Fruit fly (Drosophila melanogaster): ENCODE results near the gene Paip2.

Gene Paip2

DNA sequence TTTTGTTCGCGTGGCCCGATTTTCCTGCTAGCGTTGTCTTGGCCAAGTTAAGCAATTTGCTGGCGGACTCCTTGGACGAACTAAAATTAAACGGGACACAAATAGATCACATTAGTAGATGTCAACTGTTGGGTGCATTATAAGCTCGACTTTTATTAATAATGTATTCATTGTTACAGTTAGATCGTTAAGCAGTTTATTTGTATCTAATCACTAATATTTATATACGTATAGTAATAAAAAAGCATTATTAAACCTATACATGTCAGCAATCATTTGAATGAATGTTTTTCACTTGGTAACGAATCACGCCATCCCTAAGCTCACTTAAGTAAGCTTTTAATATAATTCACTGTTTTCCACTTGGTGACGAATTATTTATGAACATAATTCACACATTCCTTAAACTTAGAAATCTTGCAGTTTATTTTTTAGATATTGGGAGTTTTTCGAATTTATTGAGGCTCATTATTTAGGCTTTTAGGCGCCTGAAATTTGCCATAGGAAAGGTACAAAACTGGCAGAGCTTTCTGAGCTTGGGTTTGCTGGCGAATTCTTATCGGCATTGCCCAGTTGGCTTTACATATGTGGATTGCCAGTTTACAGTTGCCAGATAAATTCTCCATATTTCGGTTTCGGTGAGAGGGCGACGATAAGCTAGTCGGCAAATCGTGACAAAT lies 3.1 kb upstream of the Paip2 start, which contains the start of the genes CG7381 and CG7091:
Gene CG7381 (minus strand): TSS at position 101 of the 680 bp plus-strand sequence.
Gene CG7091 (plus strand): TSS at position 630 of the 680 bp plus-strand sequence.
- TF ChIP-seq Eip78C (GFP tag) (peak; percentile 22), CG10631 (GFP tag; optimal IDR thresholded peaks at IDR 0.05) (no peak)

DNA sequence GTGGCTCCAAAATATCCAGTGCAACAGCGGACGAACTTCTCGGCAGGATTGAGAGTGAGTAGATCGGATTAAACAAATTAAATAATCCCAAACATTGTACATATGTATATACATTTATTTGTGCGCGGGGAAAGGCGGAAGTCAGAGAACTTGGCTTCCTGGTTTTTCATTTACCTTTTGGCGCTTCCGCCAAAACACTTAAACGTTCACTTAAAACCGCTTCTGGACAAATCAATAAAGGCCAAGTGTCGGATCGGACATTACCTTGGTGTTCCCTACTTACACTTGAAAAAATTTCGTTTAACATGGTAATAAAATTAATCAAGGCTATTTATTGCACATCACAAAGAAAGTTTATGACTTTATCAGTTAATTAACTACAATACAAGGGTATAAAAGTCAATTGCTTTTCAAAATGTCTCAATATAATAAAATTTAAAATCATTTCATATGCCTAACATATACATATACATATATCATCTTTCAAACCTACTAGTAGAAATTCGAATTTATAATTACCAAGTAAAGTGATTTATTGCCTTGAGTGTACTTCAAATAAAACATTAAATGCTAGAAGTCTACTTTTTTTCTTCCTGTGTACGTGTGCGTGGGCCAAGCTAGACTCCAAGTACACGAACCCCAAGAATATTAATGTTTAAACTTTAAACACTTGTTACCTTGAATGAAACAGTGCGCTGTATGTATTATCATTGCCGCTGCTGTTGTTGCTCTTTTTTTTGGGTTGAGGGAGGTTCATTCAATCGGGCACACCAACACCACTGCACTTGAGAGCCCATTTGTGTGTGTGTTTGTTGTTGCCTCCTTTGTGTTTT lies 958 bp downstream of the Paip2 start:
- TF ChIP-seq ss (GFP tag; optimal IDR thresholded peaks at IDR 0.05) (peak; percentile 55 to 76), Met (GFP tag; optimal IDR thresholded peaks at IDR 0.05) (peak; percentile 77), CG7368 (GFP tag; optimal IDR thresholded peaks at IDR 0.05) (peak; percentile 60), Eip75B (GFP tag; optimal IDR thresholded peaks at IDR 0.05) (peak; percentile 81), Hr39 (GFP tag; optimal IDR thresholded peaks at IDR 0.05) (peak; percentile 67), CG11762 (GFP tag; optimal IDR thresholded peaks at IDR 0.05; ENCODE audit: insufficient read depth) (peak; percentile 76), CG4318 (GFP tag; optimal IDR thresholded peaks at IDR 0.05) (peak; percentile 72), CG11902 (GFP tag; optimal IDR thresholded peaks at IDR 0.05) (peak; percentile 71), Gug (GFP tag; IDR thresholded peaks at IDR 0.05) (peak; percentile 64; the same call in 1 of the 2 replicates), CG8319 (GFP tag; optimal IDR thresholded peaks at IDR 0.05) (peak; percentile 59), OdsH (GFP tag; optimal IDR thresholded peaks at IDR 0.05) (peak; percentile 77), Sox14 (GFP tag; optimal IDR thresholded peaks at IDR 0.05) (peak; percentile 22), CG10669 (GFP tag; optimal IDR thresholded peaks at IDR 0.05) (peak; percentile 77), svp (GFP tag) (peak; percentile 89), CG6276 (GFP tag; optimal IDR thresholded peaks at IDR 0.05) (peak; percentile 70), fkh (GFP tag; optimal IDR thresholded peaks at IDR 0.05) (no peak), CG3032 (tag; optimal IDR thresholded peaks at IDR 0.05) (peak; percentile 79), eg (GFP tag; IDR thresholded peaks at IDR 0.05) (peak; percentile 79), CG8632 (GFP tag; optimal IDR thresholded peaks at IDR 0.05) (peak; percentile 79), CG3919 (GFP tag; optimal IDR thresholded peaks at IDR 0.05) (peak; percentile 84), CG32006 (GFP tag; optimal IDR thresholded peaks at IDR 0.05) (peak; percentile 80), Sox102F (GFP tag; optimal IDR thresholded peaks at IDR 0.05) (peak; percentile 68), Ets96B (tag; optimal IDR thresholded peaks at IDR 0.05) (peak; percentile 76), fd85E (GFP tag; optimal IDR thresholded peaks at IDR 0.05) (no peak), acj6 (GFP tag; optimal IDR thresholded peaks at IDR 0.05) (peak; percentile 72), net (GFP tag; optimal IDR thresholded peaks at IDR 0.05) (peak; percentile 81), Eip78C (GFP tag) (peak; percentile 96), CG1621 (tag; optimal IDR thresholded peaks at IDR 0.05) (peak; percentile 57), pdm3 (GFP tag; optimal IDR thresholded peaks at IDR 0.05) (peak; percentile 67), CG6808 (GFP tag; optimal IDR thresholded peaks at IDR 0.05) (peak; percentile 83), vri (GFP tag; optimal IDR thresholded peaks at IDR 0.05) (no peak), Hr38 (GFP tag; optimal IDR thresholded peaks at IDR 0.05) (no peak), CG15336 (GFP tag; IDR thresholded peaks at IDR 0.05) (peak; percentile 79), fd59A (GFP tag; optimal IDR thresholded peaks at IDR 0.05) (peak; percentile 64), Ets21C (GFP tag; optimal IDR thresholded peaks at IDR 0.05) (peak; percentile 45), CG16779 (tag; optimal IDR thresholded peaks at IDR 0.05) (peak; percentile 45), Smox (GFP tag; optimal IDR thresholded peaks at IDR 0.05) (peak; percentile 74), dac (GFP tag; optimal IDR thresholded peaks at IDR 0.05) (peak; percentile 53), cyc (GFP tag; optimal IDR thresholded peaks at IDR 0.05) (peak; percentile 77), CG31627 (GFP tag; optimal IDR thresholded peaks at IDR 0.05) (peak; percentile 73), CG34406 (GFP tag; optimal IDR thresholded peaks at IDR 0.05) (peak; percentile 76), lz (GFP tag; optimal IDR thresholded peaks at IDR 0.05) (peak; percentile 80), Blimp-1 (GFP tag; optimal IDR thresholded peaks at IDR 0.05) (peak; percentile 8), CG8119 (GFP tag; IDR thresholded peaks at IDR 0.05) (peak; percentile 78), Lpt (GFP tag; optimal IDR thresholded peaks at IDR 0.05) (peak; percentile 40), esn (GFP tag; optimal IDR thresholded peaks at IDR 0.05) (peak; percentile 85)

All from whole organism, prepupa.